Worm (Caenorhabditis elegans): Measurements from ENCODE around the gene tbc-12.

DNA sequence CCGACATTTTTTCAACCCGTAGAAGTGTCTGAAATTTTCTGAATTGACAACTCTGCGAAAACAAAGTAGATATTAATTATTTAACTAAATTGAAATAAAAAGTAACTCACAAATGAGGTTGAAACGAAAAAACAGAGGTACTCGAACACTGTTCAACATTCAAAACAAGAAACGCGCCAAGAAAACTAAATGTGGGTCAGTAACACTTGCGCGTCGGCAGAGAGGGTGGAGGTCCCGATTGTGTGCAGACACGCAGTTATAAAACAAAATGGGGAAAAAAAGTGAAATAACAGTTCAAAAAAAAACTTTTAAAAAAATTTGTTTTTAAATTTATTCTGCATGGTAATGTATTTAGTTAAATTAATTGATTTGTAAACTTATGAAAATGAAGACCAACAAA, 27.1 kb upstream of the tbc-12 start:
- TF ChIP-seq pha-4 (tag; optimal IDR thresholded peaks at IDR 0.05) (no peak), snpc-4 (tag; optimal IDR thresholded peaks at IDR 0.05) (no peak), nhr-76 (tag; optimal IDR thresholded peaks at IDR 0.05) (no peak), ces-1 (GFP tag; optimal IDR thresholded peaks at IDR 0.05) (no peak), nhr-28 (tag; optimal IDR thresholded peaks at IDR 0.05) (no peak), elt-3 (tag; optimal IDR thresholded peaks at IDR 0.05) (no peak), elt-1 (tag; optimal IDR thresholded peaks at IDR 0.05; ENCODE audit: borderline replicate concordance, insufficient read depth) (no peak), unc-62 (GFP tag; optimal IDR thresholded peaks at IDR 0.05) (no peak), ceh-83 (GFP tag; optimal IDR thresholded peaks at IDR 0.05) (no peak), ham-2 (GFP tag; optimal IDR thresholded peaks at IDR 0.05) (no peak)

All from whole organism, mixed stage, embryonic.